In genomic region chr3L:4128579-4128978, dm6 we compare ENCODE assay signal across 2 fruit fly cellular contexts.
TF ChIP-seq lines count a peak whose summit lies in the region.

No protein-coding gene starts in this region.

- TF ChIP-seq CTCF in whole organism, embryonic (GFP tag; optimal IDR thresholded peaks at IDR 0.05; lab: Kevin White, UChicago) = no peak

TF ChIP-seq in whole organism, embryonic, 481 proteins besides CTCF, POLR2A, EP300 and RAD21:
- TF ChIP-seq wdn (GFP tag; IDR thresholded peaks at IDR 0.05; lab: Robert Waterston, UW) (0 out of 2 replicates have a peak, but pooled peaks have one; percentile 5), Poxn (GFP tag; IDR thresholded peaks at IDR 0.05; lab: Robert Waterston, UW) (0 out of 2 replicates have a peak, but pooled peaks have one; percentile 4), CG17612 (GFP tag; IDR thresholded peaks at IDR 0.05; lab: Robert Waterston, UW) (no peak), slbo (GFP tag; IDR thresholded peaks at IDR 0.05; lab: Robert Waterston, UW) (peak; percentile 31; the same call in 1 of the 2 replicates), Deaf1 (tag; optimal IDR thresholded peaks at IDR 0.05; lab: Kevin White, UChicago) (no peak), CG2129 (GFP tag; IDR thresholded peaks at IDR 0.05; lab: Robert Waterston, UW; ENCODE audit: partially characterized antibody) (no peak), Hr39 (optimal IDR thresholded peaks at IDR 0.05; lab: Kevin White, UChicago) (peak; percentile 52), Med (GFP tag; lab: Kevin White, UChicago) (peak; percentile 14)

TF ChIP-seq in whole organism, wandering third instar larva, 38 proteins besides CTCF, POLR2A, EP300 and RAD21:
- TF ChIP-seq Vsx2 (GFP tag; optimal IDR thresholded peaks at IDR 0.05; lab: Kevin White, UChicago; ENCODE audit: partially characterized antibody) (no peak), OdsH (GFP tag; optimal IDR thresholded peaks at IDR 0.05; lab: Kevin White, UChicago) (no peak), Dfd (GFP tag; optimal IDR thresholded peaks at IDR 0.05; lab: Kevin White, UChicago) (peak; percentile 92)
TF ChIP-seq in whole organism, wandering third instar larva: peak in this region for 1.

Comparison
In these comparisons a context has a peak if more than half of its experiments do, and no peak if none do; other contexts are left out.
1. Of the 10 proteins assayed by ChIP-seq in both whole organism, embryonic and whole organism, wandering third instar larva: peak only in whole organism, embryonic: none; only in whole organism, wandering third instar larva: Dfd; in both: none; in neither: 9.